Fruit fly (Drosophila melanogaster) whole organism, prepupa: Measurements from ENCODE around the gene Sdhaf3.

ENCODE experiments used
- CG10631 ChIP-seq: fragments of 200-800 bp; sonication (Bioruptor generic); optimal IDR thresholded peaks from 2 replicates; lab custom pipeline; 2016; ENCODE audit warnings: missing biosample characterization, missing genetic modification characterization
- CG11294 ChIP-seq: fragments of 200-800 bp; sonication (Bioruptor generic); IDR thresholded peaks from 2 replicates; pipeline ENCODE4 v1.3.6; 2022; ENCODE audit warnings: missing biosample characterization, missing genetic modification characterization
- CG11762 ChIP-seq: fragments of 200-800 bp; sonication (Bioruptor generic); optimal IDR thresholded peaks from 3 replicates; lab custom pipeline; 2016; ENCODE audit warnings: missing biosample characterization, missing genetic modification characterization; ENCODE audit not compliant: insufficient read depth
- CG11902 ChIP-seq: fragments of 200-800 bp; sonication (Bioruptor generic); optimal IDR thresholded peaks from 3 replicates; lab custom pipeline; 2016; ENCODE audit warnings: missing biosample characterization, missing genetic modification characterization
- CG1621 ChIP-seq: fragments of 200-800 bp; sonication (Bioruptor generic); optimal IDR thresholded peaks from 3 replicates; lab custom pipeline; 2018; ENCODE audit warnings: missing biosample characterization, mild to moderate bottlenecking, missing genetic modification characterization
- CG3032 ChIP-seq: fragments of 200-800 bp; optimal IDR thresholded peaks from 2 replicates; lab custom pipeline; 2019; ENCODE audit warnings: missing biosample characterization, mild to moderate bottlenecking, missing genetic modification characterization, moderate library complexity
- CG31627 ChIP-seq: fragments of 200-800 bp; sonication (Bioruptor generic); optimal IDR thresholded peaks from 3 replicates; lab custom pipeline; 2016; ENCODE audit warnings: missing biosample characterization, missing genetic modification characterization
- CG32006 ChIP-seq: fragments of 200-800 bp; sonication (Bioruptor generic); optimal IDR thresholded peaks from 3 replicates; lab custom pipeline; 2017; ENCODE audit warnings: missing biosample characterization, mild to moderate bottlenecking, missing genetic modification characterization
- CG34406 ChIP-seq: fragments of 200-800 bp; sonication (Bioruptor generic); optimal IDR thresholded peaks from 3 replicates; lab custom pipeline; 2016; ENCODE audit warnings: missing biosample characterization, missing genetic modification characterization
- CG3919 ChIP-seq: fragments of 200-800 bp; sonication (Bioruptor generic); optimal IDR thresholded peaks from 3 replicates; lab custom pipeline; 2016; ENCODE audit warnings: missing biosample characterization, missing genetic modification characterization
- CG4318 ChIP-seq: fragments of 200-800 bp; sonication (Bioruptor generic); optimal IDR thresholded peaks from 3 replicates; lab custom pipeline; 2017; ENCODE audit warnings: missing biosample characterization, mild to moderate bottlenecking, missing genetic modification characterization
- CG6163 ChIP-seq: fragments of 200-800 bp; sonication (Bioruptor generic); IDR thresholded peaks from 3 replicates; pipeline ENCODE4 v1.3.6; 2022; ENCODE audit warnings: missing biosample characterization, missing genetic modification characterization
- CG6792 ChIP-seq: fragments of 200-800 bp; sonication (Bioruptor generic); optimal IDR thresholded peaks from 3 replicates; lab custom pipeline; 2016; ENCODE audit warnings: missing biosample characterization, missing genetic modification characterization
- CG6808 ChIP-seq: fragments of 200-800 bp; sonication (Bioruptor generic); optimal IDR thresholded peaks from 3 replicates; lab custom pipeline; 2017; ENCODE audit warnings: missing biosample characterization, missing genetic modification characterization, mild to moderate bottlenecking, moderate library complexity, missing genetic modification reagents
- CG6854 ChIP-seq: fragments of 200-800 bp; sonication (Bioruptor generic); optimal IDR thresholded peaks from 2 replicates; lab custom pipeline; 2017; ENCODE audit warnings: missing biosample characterization, mild to moderate bottlenecking, missing genetic modification characterization
- CG7368 ChIP-seq: fragments of 200-800 bp; sonication (Bioruptor generic); optimal IDR thresholded peaks from 3 replicates; lab custom pipeline; 2016; ENCODE audit warnings: missing biosample characterization, missing genetic modification characterization
- CG8119 ChIP-seq: fragments of 200-800 bp; sonication (Bioruptor generic); IDR thresholded peaks from 3 replicates; pipeline ENCODE4 v1.3.6; 2022; ENCODE audit warnings: missing biosample characterization, missing genetic modification characterization
- CG8319 ChIP-seq: fragments of 200-800 bp; sonication (Bioruptor generic); optimal IDR thresholded peaks from 3 replicates; lab custom pipeline; 2016; ENCODE audit warnings: missing biosample characterization, missing genetic modification characterization
- CG8632 ChIP-seq: fragments of 200-800 bp; sonication (Bioruptor generic); optimal IDR thresholded peaks from 3 replicates; lab custom pipeline; 2016; ENCODE audit warnings: missing biosample characterization, missing genetic modification characterization
- CG9139 ChIP-seq: fragments of 200-800 bp; sonication (Bioruptor generic); optimal IDR thresholded peaks from 3 replicates; lab custom pipeline; 2017; ENCODE audit warnings: missing biosample characterization, mild to moderate bottlenecking, missing genetic modification characterization
- Eip75B ChIP-seq: fragments of 200-800 bp; sonication (Bioruptor generic); optimal IDR thresholded peaks from 3 replicates; lab custom pipeline; 2016; ENCODE audit warnings: missing biosample characterization, missing genetic modification characterization
- Eip78C ChIP-seq: fragments of 200-800 bp; sonication (Bioruptor generic); peaks from one replicate; lab custom pipeline; 2016; ENCODE audit warnings: missing biosample characterization, missing genetic modification characterization
- Eip93F ChIP-seq: fragments of 200-800 bp; sonication (Bioruptor generic); optimal IDR thresholded peaks from 2 replicates; lab custom pipeline; 2016; ENCODE audit warnings: missing biosample characterization, mild to moderate bottlenecking, missing genetic modification characterization
- Ets21C ChIP-seq: fragments of 200-800 bp; sonication (Bioruptor generic); optimal IDR thresholded peaks from 3 replicates; lab custom pipeline; 2016; ENCODE audit warnings: missing biosample characterization, missing genetic modification characterization
- Gug ChIP-seq: fragments of 200-800 bp; sonication (Bioruptor generic); IDR thresholded peaks from 2 replicates; pipeline ENCODE4 v1.3.6; 2022; ENCODE audit warnings: missing biosample characterization, missing genetic modification characterization
- Hr38 ChIP-seq: sonication (Bioruptor generic); optimal IDR thresholded peaks from 2 replicates; lab custom pipeline; 2016; ENCODE audit warnings: missing biosample characterization, missing genetic modification characterization
- Hr39 ChIP-seq: fragments of 200-800 bp; sonication (Bioruptor generic); optimal IDR thresholded peaks from 2 replicates; lab custom pipeline; 2016; ENCODE audit warnings: missing biosample characterization, missing genetic modification characterization
- Hr4 ChIP-seq: fragments of 200-800 bp; sonication (Bioruptor generic); optimal IDR thresholded peaks from 3 replicates; lab custom pipeline; 2016; ENCODE audit warnings: missing biosample characterization, missing genetic modification characterization
- Lpt ChIP-seq: fragments of 200-800 bp; sonication (Bioruptor generic); optimal IDR thresholded peaks from 3 replicates; lab custom pipeline; 2016; ENCODE audit warnings: missing biosample characterization, missing genetic modification characterization
- Met ChIP-seq: fragments of 200-800 bp; sonication (Bioruptor generic); optimal IDR thresholded peaks from 3 replicates; lab custom pipeline; 2016; ENCODE audit warnings: missing biosample characterization, missing genetic modification characterization
- OdsH ChIP-seq: fragments of 200-800 bp; sonication (Bioruptor generic); optimal IDR thresholded peaks from 3 replicates; lab custom pipeline; 2016; ENCODE audit warnings: missing biosample characterization, missing genetic modification characterization
- Sox102F ChIP-seq: fragments of 200-800 bp; sonication (Bioruptor generic); optimal IDR thresholded peaks from 2 replicates; lab custom pipeline; 2016; ENCODE audit warnings: missing biosample characterization, mild to moderate bottlenecking, missing genetic modification characterization
- Sox14 ChIP-seq: fragments of 200-800 bp; sonication (Bioruptor generic); optimal IDR thresholded peaks from 3 replicates; lab custom pipeline; 2016; ENCODE audit warnings: missing biosample characterization, missing genetic modification characterization
- acj6 ChIP-seq: fragments of 200-800 bp; sonication (Bioruptor generic); optimal IDR thresholded peaks from 3 replicates; lab custom pipeline; 2016; ENCODE audit warnings: missing biosample characterization, missing genetic modification characterization
- cyc ChIP-seq: fragments of 200-800 bp; sonication (Bioruptor generic); optimal IDR thresholded peaks from 3 replicates; lab custom pipeline; 2016; ENCODE audit warnings: missing biosample characterization, missing genetic modification characterization
- dsx ChIP-seq: fragments of 200-800 bp; optimal IDR thresholded peaks from 3 replicates; lab custom pipeline; 2019; ENCODE audit warnings: missing biosample characterization, mild to moderate bottlenecking, missing genetic modification characterization, moderate library complexity; ENCODE audit not compliant: poor library complexity, severe bottlenecking
- eg ChIP-seq: fragments of 200-800 bp; sonication (Bioruptor generic); IDR thresholded peaks from 3 replicates; pipeline ENCODE4 v1.3.6; 2022; ENCODE audit warnings: missing biosample characterization, missing genetic modification characterization
- esn ChIP-seq: fragments of 200-800 bp; sonication (Bioruptor generic); optimal IDR thresholded peaks from 2 replicates; lab custom pipeline; 2016; ENCODE audit warnings: missing biosample characterization, mild to moderate bottlenecking, missing genetic modification characterization, moderate library complexity
- fd59A ChIP-seq: fragments of 200-800 bp; sonication (Bioruptor generic); optimal IDR thresholded peaks from 2 replicates; lab custom pipeline; 2017; ENCODE audit warnings: missing biosample characterization, mild to moderate bottlenecking, missing genetic modification characterization, missing genetic modification reagents
- fd85E ChIP-seq: fragments of 200-800 bp; sonication (Bioruptor generic); optimal IDR thresholded peaks from 3 replicates; lab custom pipeline; 2016; ENCODE audit warnings: missing biosample characterization, missing genetic modification characterization
- lz ChIP-seq: fragments of 200-800 bp; sonication (Bioruptor generic); optimal IDR thresholded peaks from 3 replicates; lab custom pipeline; 2016; ENCODE audit warnings: missing biosample characterization, missing genetic modification characterization
- net ChIP-seq: fragments of 200-800 bp; sonication (Bioruptor generic); optimal IDR thresholded peaks from 3 replicates; lab custom pipeline; 2016; ENCODE audit warnings: missing biosample characterization, missing genetic modification characterization
- pdm3 ChIP-seq: fragments of 200-800 bp; sonication (Bioruptor generic); optimal IDR thresholded peaks from 3 replicates; lab custom pipeline; 2016; ENCODE audit warnings: missing biosample characterization, missing genetic modification characterization
- salr ChIP-seq, 2 experiments: fragments of 200-800 bp; sonication (Bioruptor generic); optimal IDR thresholded peaks; 3 replicates each; lab custom pipeline; 2016 to 2018; ENCODE audit warnings: missing biosample characterization in 2 of 2, missing genetic modification characterization in 2 of 2, mild to moderate bottlenecking in 1 of 2
- spab ChIP-seq: fragments of 200-800 bp; sonication (Bioruptor generic); optimal IDR thresholded peaks from 2 replicates; lab custom pipeline; 2017; ENCODE audit warnings: missing biosample characterization, mild to moderate bottlenecking, missing genetic modification characterization, missing genetic modification reagents
- ss ChIP-seq, 2 experiments: fragments of 200-800 bp; sonication (Bioruptor generic); optimal IDR thresholded peaks; 2 replicates in 1 of 2; 3 replicates in 1 of 2; lab custom pipeline; 2017 to 2018; ENCODE audit warnings: mild to moderate bottlenecking in 2 of 2, missing biosample characterization in 2 of 2, missing genetic modification characterization in 2 of 2, moderate library complexity in 1 of 2
- svp ChIP-seq: fragments of 200-800 bp; sonication (Bioruptor generic); peaks from one replicate; lab custom pipeline; 2016; ENCODE audit warnings: missing biosample characterization, missing genetic modification characterization
- topi ChIP-seq: fragments of 200-800 bp; sonication (Bioruptor generic); optimal IDR thresholded peaks from 3 replicates; lab custom pipeline; 2016; ENCODE audit warnings: missing biosample characterization, missing genetic modification characterization

The Sdhaf3 gene

DNA sequence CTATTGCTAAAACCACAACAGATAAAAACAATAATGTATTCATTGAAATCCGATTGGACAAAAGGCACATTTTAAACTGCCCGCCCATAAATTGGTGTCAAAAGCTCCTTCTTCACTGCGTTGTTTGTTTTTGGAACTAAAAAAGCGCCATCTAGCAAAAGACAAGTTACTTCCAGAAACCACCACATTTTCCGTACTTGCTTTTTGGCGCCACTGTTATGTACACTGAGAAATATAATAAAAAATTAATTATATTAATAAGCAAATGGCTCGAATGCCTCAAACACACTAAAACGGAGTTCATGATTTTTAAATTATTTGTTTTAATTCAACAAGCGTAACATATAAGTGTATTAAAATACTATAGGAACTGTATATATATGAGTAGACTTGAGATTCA, 15.1 kb upstream of the Sdhaf3 start (continued):
- TF ChIP-seq CG11294 (GFP tag; lab: Robert Waterston, UW): peak; percentile 66
- peak; percentile 70 for TF ChIP-seq CG10631 (GFP tag; lab: Kevin White, UChicago)
- TF ChIP-seq CG4318 (GFP tag; lab: Kevin White, UChicago): peak; percentile 16
- TF ChIP-seq ss (GFP tag; optimal IDR thresholded peaks at IDR 0.05; lab: Kevin White, UChicago): peak in 1 of 2 experiments; percentile 3
- TF ChIP-seq Hr38 (GFP tag; lab: Kevin White, UChicago): no peak
- TF ChIP-seq OdsH (GFP tag; lab: Kevin White, UChicago): peak; percentile 74
- TF ChIP-seq Lpt (GFP tag; lab: Kevin White, UChicago): peak; percentile 26
- TF ChIP-seq CG6854 (GFP tag; lab: Kevin White, UChicago): no peak
- peak; percentile 77 for TF ChIP-seq Met
- peak; percentile 11 for TF ChIP-seq CG9139
- TF ChIP-seq CG8319 (GFP tag; lab: Kevin White, UChicago): peak; percentile 44
- TF ChIP-seq CG7368 (GFP tag; lab: Kevin White, UChicago): peak; percentile 34
- TF ChIP-seq fd59A (GFP tag; lab: Kevin White, UChicago): peak; percentile 30
- no peak for TF ChIP-seq Eip93F (GFP tag; lab: Kevin White, UChicago)
- peak; percentile 65 for TF ChIP-seq Gug
- TF ChIP-seq CG3032: peak; percentile 76
- peak; percentile 19 for TF ChIP-seq Ets21C (GFP tag; lab: Kevin White, UChicago)
- TF ChIP-seq svp: peak; percentile 79
- peak; percentile 78 for TF ChIP-seq esn (GFP tag; lab: Kevin White, UChicago)
- peak; percentile 35 for TF ChIP-seq CG11902 (GFP tag; lab: Kevin White, UChicago)
- peak; percentile 90 for TF ChIP-seq eg (GFP tag; lab: Robert Waterston, UW)
- peak; percentile 71 for TF ChIP-seq Hr39 (GFP tag; lab: Kevin White, UChicago)

- TF ChIP-seq Sox102F (no peak), CG11294 (GFP tag; lab: Robert Waterston, UW) (no peak), CG9139 (no peak), CG1621 (peak; percentile 11), lz (peak; percentile 26), dsx (GFP tag; lab: Kevin White, UChicago) (peak; percentile 19), CG8119 (GFP tag; lab: Robert Waterston, UW) (peak; percentile 93), CG32006 (GFP tag; lab: Kevin White, UChicago) (peak; percentile 90), Hr4 (peak; percentile 86), CG6808 (GFP tag; lab: Kevin White, UChicago) (peak; percentile 45), salr (GFP tag; optimal IDR thresholded peaks at IDR 0.05; lab: Kevin White, UChicago) (peak in 1 of 2 experiments; percentile 81), CG10631 (GFP tag; lab: Kevin White, UChicago) (peak; percentile 70), CG3919 (GFP tag; lab: Kevin White, UChicago) (peak; percentile 74), OdsH (GFP tag; lab: Kevin White, UChicago) (peak; percentile 79), Sox14 (GFP tag; lab: Kevin White, UChicago) (peak; percentile 78), Eip78C (peak; percentile 95), Met (peak; percentile 36), CG8632 (GFP tag; lab: Kevin White, UChicago) (peak; percentile 2), svp (peak; percentile 77), CG11762 (GFP tag; lab: Kevin White, UChicago) (peak; percentile 42), acj6 (GFP tag; lab: Kevin White, UChicago) (peak; percentile 63), Eip93F (GFP tag; lab: Kevin White, UChicago) (no peak), CG7368 (GFP tag; lab: Kevin White, UChicago) (no peak), Eip75B (peak; percentile 62), topi (GFP tag; lab: Kevin White, UChicago) (no peak), CG6792 (peak; percentile 40), pdm3 (GFP tag; lab: Kevin White, UChicago) (peak; percentile 78), CG11902 (GFP tag; lab: Kevin White, UChicago) (no peak), Hr39 (GFP tag; lab: Kevin White, UChicago) (peak; percentile 13), Ets21C (GFP tag; lab: Kevin White, UChicago) (no peak), CG6163 (peak; percentile 69), CG4318 (GFP tag; lab: Kevin White, UChicago) (peak; percentile 84), cyc (peak; percentile 23), spab (GFP tag; lab: Kevin White, UChicago) (peak; percentile 24), eg (GFP tag; lab: Robert Waterston, UW) (peak; percentile 77), CG34406 (GFP tag; lab: Kevin White, UChicago) (peak; percentile 2), ss (GFP tag; optimal IDR thresholded peaks at IDR 0.05; lab: Kevin White, UChicago) (peak in 1 of 2 experiments; percentile 15), net (GFP tag; lab: Kevin White, UChicago) (peak; percentile 70), fd85E (no peak), Gug (peak; percentile 68), CG31627 (no peak)
These were observed 14.0 kb upstream of the Sdhaf3 start for dm6 chr3R:16496209-16496608.
